Fruit fly (Drosophila melanogaster) whole organism, embryonic: Measurements from ENCODE around the gene Sulf1.

Experiments used
- B-H2 ChIP-seq: fragments of 200-800 bp; sonication (Bioruptor generic); optimal IDR thresholded peaks from 2 replicates; lab custom pipeline; 2018; ENCODE audit warnings: missing biosample characterization, mild to moderate bottlenecking, missing genetic modification characterization
- CG1024 ChIP-seq: fragments of 200-800 bp; sonication (Bioruptor generic); IDR thresholded peaks from 2 replicates; pipeline ENCODE4 v1.3.6; 2022; ENCODE audit warnings: missing biosample characterization, missing genetic modification characterization
- CG11247 ChIP-seq: fragments of 200-800 bp; sonication (Bioruptor generic); IDR thresholded peaks from 2 replicates; pipeline ENCODE4 v1.3.6; 2022; ENCODE audit warnings: missing biosample characterization, missing genetic modification characterization
- CG14441 ChIP-seq: fragments of 200-800 bp; sonication (Bioruptor generic); IDR thresholded peaks from 2 replicates; pipeline ENCODE4 v1.3.6; 2022; ENCODE audit warnings: missing biosample characterization, missing genetic modification characterization
- CG15073 ChIP-seq: fragments of 200-800 bp; sonication (Bioruptor generic); optimal IDR thresholded peaks from 2 replicates; lab custom pipeline; 2016; ENCODE audit warnings: missing biosample characterization, missing genetic modification characterization
- CG1529 ChIP-seq: fragments of 200-800 bp; sonication (Bioruptor generic); optimal IDR thresholded peaks from 3 replicates; lab custom pipeline; 2018; ENCODE audit warnings: missing biosample characterization, missing genetic modification characterization
- CG15696 ChIP-seq: fragments of 200-800 bp; sonication (Bioruptor generic); optimal IDR thresholded peaks from 2 replicates; lab custom pipeline; 2019; ENCODE audit warnings: missing biosample characterization, mild to moderate bottlenecking, missing genetic modification characterization, moderate library complexity
- CG18011 ChIP-seq: fragments of 200-800 bp; sonication (Bioruptor generic); optimal IDR thresholded peaks from 2 replicates; lab custom pipeline; 2017; ENCODE audit warnings: missing biosample characterization, missing genetic modification characterization, mild to moderate bottlenecking, moderate library complexity, missing genotype
- CG30403 ChIP-seq: fragments of 200-800 bp; sonication (Bioruptor generic); optimal IDR thresholded peaks from 3 replicates; lab custom pipeline; 2016; ENCODE audit warnings: missing biosample characterization, missing genetic modification characterization
- CG42726 ChIP-seq: fragments of 200-800 bp; sonication (Bioruptor generic); IDR thresholded peaks from 2 replicates; pipeline ENCODE4 v1.3.6; 2022; ENCODE audit warnings: missing biosample characterization, missing genetic modification characterization; ENCODE audit not compliant: partially characterized antibody
- CG4328 ChIP-seq: fragments of 200-800 bp; sonication (Bioruptor generic); optimal IDR thresholded peaks from 3 replicates; lab custom pipeline; 2017; ENCODE audit warnings: missing biosample characterization, missing genetic modification reagents, missing genetic modification characterization
- CG4424 ChIP-seq: fragments of 200-800 bp; sonication (Bioruptor generic); optimal IDR thresholded peaks from 3 replicates; lab custom pipeline; 2016; ENCODE audit warnings: missing biosample characterization, missing genetic modification characterization
- CG6254 ChIP-seq: fragments of 200-800 bp; sonication (Bioruptor generic); optimal IDR thresholded peaks from 3 replicates; lab custom pipeline; 2017; ENCODE audit warnings: mild to moderate bottlenecking, missing biosample characterization, missing genetic modification reagents, missing genetic modification characterization
- CG6813 ChIP-seq: fragments of 200-800 bp; sonication (Bioruptor generic); optimal IDR thresholded peaks from 2 replicates; lab custom pipeline; 2017; ENCODE audit warnings: missing biosample characterization, missing genetic modification characterization, mild to moderate bottlenecking, moderate library complexity, missing genetic modification reagents
- CG7745 ChIP-seq: fragments of 200-800 bp; sonication (Bioruptor generic); optimal IDR thresholded peaks from 2 replicates; lab custom pipeline; 2018; ENCODE audit warnings: missing biosample characterization, mild to moderate bottlenecking, missing genetic modification characterization, moderate library complexity
- CG8281 ChIP-seq: fragments of 200-800 bp; sonication (Bioruptor generic); optimal IDR thresholded peaks from 2 replicates; lab custom pipeline; 2018; ENCODE audit warnings: missing biosample characterization, mild to moderate bottlenecking, missing genetic modification characterization, moderate library complexity
- CG8290 ChIP-seq, 3 experiments: fragments of 200-800 bp; sonication (Bioruptor generic); optimal IDR thresholded peaks; 2 replicates each; lab custom pipeline; 2016 to 2019; ENCODE audit warnings: missing biosample characterization in 3 of 3, missing genetic modification characterization in 3 of 3, mild to moderate bottlenecking in 2 of 3, moderate library complexity in 1 of 3
- CG9609 ChIP-seq: fragments of 200-800 bp; sonication (Bioruptor generic); optimal IDR thresholded peaks from 3 replicates; lab custom pipeline; 2016; ENCODE audit warnings: missing biosample characterization, missing genetic modification characterization
- CHES-1-like ChIP-seq: fragments of 200-800 bp; sonication (Bioruptor generic); optimal IDR thresholded peaks from 2 replicates; lab custom pipeline; 2016; ENCODE audit warnings: missing biosample characterization, missing genetic modification characterization
- Dad ChIP-seq: fragments of 200-800 bp; sonication (Bioruptor generic); optimal IDR thresholded peaks from 3 replicates; lab custom pipeline; 2016; ENCODE audit warnings: missing biosample characterization, missing genetic modification characterization
- ERR ChIP-seq: fragments of 200-800 bp; sonication (Bioruptor generic); optimal IDR thresholded peaks from 2 replicates; lab custom pipeline; 2016; ENCODE audit warnings: missing biosample characterization, missing genetic modification characterization
- Fer1 ChIP-seq: fragments of 200-800 bp; sonication (Bioruptor generic); optimal IDR thresholded peaks from 2 replicates; lab custom pipeline; 2017; ENCODE audit warnings: missing biosample characterization, mild to moderate bottlenecking, missing genetic modification characterization
- Hand ChIP-seq: fragments of 200-800 bp; sonication (Bioruptor generic); optimal IDR thresholded peaks from 2 replicates; lab custom pipeline; 2017; ENCODE audit warnings: mild to moderate bottlenecking, missing biosample characterization, missing genetic modification reagents, missing genetic modification characterization
- Hr78 ChIP-seq, 2 experiments: fragments of 200-800 bp in 1 of 2; fragments of >200 bp in 1 of 2; sonication (Bioruptor generic) in 1 of 2; optimal IDR thresholded peaks; 2 replicates each; lab custom pipeline; 2017 to 2019; ENCODE audit warnings: missing biosample characterization in 2 of 2, missing genetic modification characterization in 2 of 2, mild to moderate bottlenecking in 1 of 2, moderate library complexity in 1 of 2
- Med ChIP-seq: fragments of 200-800 bp; sonication (Bioruptor generic); peaks from one replicate; lab custom pipeline; 2016; ENCODE audit warnings: missing biosample characterization, missing genetic modification characterization, mild to moderate bottlenecking, inconsistent platforms, moderate library complexity
- Mes4 ChIP-seq: fragments of 200-800 bp; sonication (Bioruptor generic); optimal IDR thresholded peaks from 2 replicates; lab custom pipeline; 2016; ENCODE audit warnings: missing biosample characterization, missing genetic modification characterization
- Oaz ChIP-seq: fragments of 200-800 bp; sonication (Bioruptor generic); IDR thresholded peaks from 2 replicates; pipeline ENCODE4 v1.3.6; 2022; ENCODE audit warnings: missing biosample characterization, missing genetic modification characterization
- PHDP ChIP-seq: fragments of 200-800 bp; sonication (Bioruptor generic); optimal IDR thresholded peaks from 3 replicates; lab custom pipeline; 2018; ENCODE audit warnings: missing biosample characterization, mild to moderate bottlenecking, missing genetic modification characterization, moderate library complexity
- Pdp1 ChIP-seq, 2 experiments: fragments of 200-800 bp; sonication (Bioruptor generic); optimal IDR thresholded peaks; 3 replicates each; lab custom pipeline; 2016; ENCODE audit warnings: missing biosample characterization in 2 of 2, missing genetic modification characterization in 2 of 2, mild to moderate bottlenecking in 1 of 2, moderate library complexity in 1 of 2
- Poxn ChIP-seq: fragments of 200-800 bp; sonication (Bioruptor generic); IDR thresholded peaks from 2 replicates; pipeline ENCODE4 v1.3.6; 2022; ENCODE audit warnings: missing biosample characterization, missing genetic modification characterization
- Rfx ChIP-seq: fragments of 200-800 bp; sonication (Bioruptor generic); IDR thresholded peaks from 2 replicates; pipeline ENCODE4 v1.3.6; 2022; ENCODE audit warnings: missing biosample characterization, missing genetic modification characterization
- Sox100B ChIP-seq: fragments of 200-800 bp; sonication (Bioruptor generic); optimal IDR thresholded peaks from 3 replicates; lab custom pipeline; 2018; ENCODE audit warnings: missing biosample characterization, mild to moderate bottlenecking, missing genetic modification characterization
- Xbp1 ChIP-seq: fragments of 200-800 bp; sonication (Bioruptor generic); optimal IDR thresholded peaks from 3 replicates; lab custom pipeline; 2016; ENCODE audit warnings: missing biosample characterization, mild to moderate bottlenecking, missing genetic modification characterization
- ase ChIP-seq: fragments of 200-800 bp; sonication (Bioruptor generic); IDR thresholded peaks from 3 replicates; pipeline ENCODE4 v1.3.6; 2022; ENCODE audit warnings: missing biosample characterization, missing genetic modification characterization
- bsh ChIP-seq, 2 experiments: fragments of 200-800 bp; sonication (Bioruptor generic); optimal IDR thresholded peaks; 2 replicates each; lab custom pipeline; 2017 to 2018; ENCODE audit warnings: mild to moderate bottlenecking in 2 of 2, missing biosample characterization in 2 of 2, missing genetic modification characterization in 2 of 2, moderate library complexity in 1 of 2
- chinmo ChIP-seq: fragments of 200-800 bp; sonication (Bioruptor generic); IDR thresholded peaks from 4 replicates; pipeline ENCODE4 v1.3.6; 2022; ENCODE audit warnings: missing biosample characterization, missing genetic modification characterization; ENCODE audit not compliant: partially characterized antibody
- cwo ChIP-seq: fragments of 200-800 bp; sonication (Bioruptor generic); optimal IDR thresholded peaks from 3 replicates; lab custom pipeline; 2017; ENCODE audit warnings: missing biosample characterization, missing genetic modification characterization, mild to moderate bottlenecking, moderate library complexity, missing genetic modification reagents
- eve ChIP-seq, 2 experiments: fragments of >200 bp; optimal IDR thresholded peaks; 2 replicates each; lab custom pipeline; 2017; ENCODE audit warnings: missing biosample characterization in 2 of 2, missing genetic modification characterization in 2 of 2
- fd64A ChIP-seq: fragments of 200-800 bp; sonication (Bioruptor generic); optimal IDR thresholded peaks from 3 replicates; lab custom pipeline; 2018; ENCODE audit warnings: missing biosample characterization, mild to moderate bottlenecking, missing genetic modification characterization
- fu2 ChIP-seq: fragments of 200-800 bp; sonication (Bioruptor generic); optimal IDR thresholded peaks from 2 replicates; lab custom pipeline; 2016; ENCODE audit warnings: missing biosample characterization, missing genetic modification characterization
- gt ChIP-seq: fragments of 200-800 bp; sonication (Bioruptor generic); IDR thresholded peaks from 2 replicates; pipeline ENCODE4 v1.3.6; 2022; ENCODE audit warnings: missing biosample characterization, missing genetic modification characterization
- inv ChIP-seq: fragments of 200-800 bp; sonication (Bioruptor generic); IDR thresholded peaks from 2 replicates; pipeline ENCODE4 v1.3.6; 2022; ENCODE audit warnings: missing biosample characterization, missing genetic modification characterization; ENCODE audit not compliant: partially characterized antibody
- jumu ChIP-seq: fragments of 200-800 bp; sonication (Bioruptor generic); optimal IDR thresholded peaks from 3 replicates; lab custom pipeline; 2016; ENCODE audit warnings: missing biosample characterization, missing genetic modification characterization
- klu ChIP-seq: fragments of 200-800 bp; sonication (Bioruptor generic); IDR thresholded peaks from 2 replicates; pipeline ENCODE4 v1.3.6; 2022; ENCODE audit warnings: missing biosample characterization, missing genetic modification characterization
- lilli ChIP-seq: fragments of 200-800 bp; sonication (Bioruptor generic); optimal IDR thresholded peaks from 3 replicates; lab custom pipeline; 2016; ENCODE audit warnings: missing biosample characterization, missing genetic modification characterization
- schlank ChIP-seq: fragments of 200-800 bp; sonication (Bioruptor generic); optimal IDR thresholded peaks from 2 replicates; lab custom pipeline; 2018; ENCODE audit warnings: missing biosample characterization, mild to moderate bottlenecking, missing genetic modification characterization
- seq ChIP-seq: fragments of 200-800 bp; sonication (Bioruptor generic); IDR thresholded peaks from 2 replicates; pipeline ENCODE4 v1.3.6; 2022; ENCODE audit warnings: missing biosample characterization, missing genetic modification characterization
- sim ChIP-seq: fragments of 200-800 bp; sonication (Bioruptor generic); IDR thresholded peaks from 2 replicates; pipeline ENCODE4 v1.3.6; 2022; ENCODE audit warnings: missing biosample characterization, missing genetic modification characterization
- sr ChIP-seq: fragments of 200-800 bp; sonication (Bioruptor generic); IDR thresholded peaks from 3 replicates; pipeline ENCODE4 v1.3.6; 2022; ENCODE audit warnings: missing biosample characterization, missing genetic modification characterization

The Sulf1 gene

dm6 chr3R:16355393-16355943 is 16.1 kb upstream of the Sulf1 start (continued):
- no peak for TF ChIP-seq CG7745 (tag; lab: Kevin White, UChicago)
- TF ChIP-seq Hr78 (GFP tag; optimal IDR thresholded peaks at IDR 0.05; lab: Kevin White, UChicago) = peak in 1 of 2 experiments; percentile 5
- no peak for TF ChIP-seq Oaz
- no peak for TF ChIP-seq eve (GFP tag; optimal IDR thresholded peaks at IDR 0.05; lab: Kevin White, UChicago)
- peak; percentile 35 for TF ChIP-seq ERR (GFP tag; lab: Kevin White, UChicago)
- 0 out of 2 replicates have a peak, but pooled peaks have one; percentile 41 for TF ChIP-seq klu
- peak; percentile 44 for TF ChIP-seq fu2 (GFP tag; lab: Kevin White, UChicago)
- TF ChIP-seq CG1529 (GFP tag; lab: Kevin White, UChicago) = no peak
- peak; percentile 33 for TF ChIP-seq jumu
- no peak for TF ChIP-seq inv
- TF ChIP-seq fd64A (GFP tag; lab: Kevin White, UChicago) = no peak
- TF ChIP-seq Sox100B = no peak
- TF ChIP-seq ase (GFP tag; lab: Robert Waterston, UW) = no peak
- no peak for TF ChIP-seq CG6254 (GFP tag; lab: Kevin White, UChicago)
- no peak for TF ChIP-seq sim (GFP tag; lab: Robert Waterston, UW)
- no peak for TF ChIP-seq CG6813 (GFP tag; lab: Kevin White, UChicago)
- no peak for TF ChIP-seq Xbp1 (GFP tag; lab: Kevin White, UChicago)
- peak; percentile 44 for TF ChIP-seq CHES-1-like
- no peak for TF ChIP-seq CG8281
- TF ChIP-seq Dad = no peak
- no peak for TF ChIP-seq CG9609 (GFP tag; lab: Kevin White, UChicago)
- TF ChIP-seq lilli (GFP tag; lab: Kevin White, UChicago) = peak; percentile 68
- TF ChIP-seq CG1024 (GFP tag; lab: Robert Waterston, UW) = no peak
- TF ChIP-seq CG4424 = no peak
- TF ChIP-seq CG15073 (GFP tag; lab: Kevin White, UChicago) = no peak
- TF ChIP-seq CG11247 (GFP tag; lab: Robert Waterston, UW) = peak; percentile 53; the same call in 1 of the 2 replicates
- TF ChIP-seq schlank (tag; lab: Kevin White, UChicago) = peak; percentile 73
- no peak for TF ChIP-seq Mes4 (GFP tag; lab: Kevin White, UChicago)
- TF ChIP-seq CG42726 = no peak

- TF ChIP-seq Med = peak; percentile 11
- no peak for TF ChIP-seq CG15696 (tag; lab: Kevin White, UChicago)
- peak; percentile 2 for TF ChIP-seq cwo (GFP tag; lab: Kevin White, UChicago)
- peak; percentile 76 for TF ChIP-seq sr
These were observed 14.3 kb upstream of the Sulf1 start for dm6 chr3R:16353671-16354070.

dm6 chr3R:16353195-16353594 is 13.8 kb upstream of the Sulf1 start:
- no peak for TF ChIP-seq CG8290 (GFP tag; optimal IDR thresholded peaks at IDR 0.05; lab: Kevin White, UChicago)
- TF ChIP-seq CG8290 (tag; optimal IDR thresholded peaks at IDR 0.05; lab: Kevin White, UChicago) = peak in 1 of 2 experiments; percentile 12
- no peak for TF ChIP-seq CG4328 (GFP tag; lab: Kevin White, UChicago)
- TF ChIP-seq Pdp1 (GFP tag; optimal IDR thresholded peaks at IDR 0.05; lab: Kevin White, UChicago) = peak in 1 of 2 experiments; percentile 91
- peak; percentile 80 for TF ChIP-seq Med
- no peak for TF ChIP-seq chinmo (GFP tag; lab: Robert Waterston, UW)
- TF ChIP-seq Poxn (GFP tag; lab: Robert Waterston, UW) = no peak
- 0 out of 2 replicates have a peak, but pooled peaks have one; percentile 18 for TF ChIP-seq CG14441 (GFP tag; lab: Robert Waterston, UW)
- TF ChIP-seq B-H2 (GFP tag; lab: Kevin White, UChicago) = peak; percentile 4
- no peak for TF ChIP-seq gt (GFP tag; lab: Robert Waterston, UW)
- TF ChIP-seq Hand (GFP tag; lab: Kevin White, UChicago) = no peak
- no peak for TF ChIP-seq bsh (GFP tag; optimal IDR thresholded peaks at IDR 0.05; lab: Kevin White, UChicago)
- no peak for TF ChIP-seq seq (GFP tag; lab: Robert Waterston, UW)
- TF ChIP-seq CG18011 (GFP tag; lab: Kevin White, UChicago) = no peak
- no peak for TF ChIP-seq Fer1
- no peak for TF ChIP-seq PHDP (tag; lab: Kevin White, UChicago)
- no peak for TF ChIP-seq Rfx (GFP tag; lab: Robert Waterston, UW)
- no peak for TF ChIP-seq CG30403 (GFP tag; lab: Kevin White, UChicago)
